Worm (Caenorhabditis elegans): ENCODE data around the gene Y57E12AL.2.
"Not testable (repeated sequence)": the region's sequence is repeated elsewhere in the genome, so short reads cannot be mapped to it uniquely, and the experiment has no call there.

The Y57E12AL.2 gene

ce11 chrV:7057795-7058194 is at the start of gene Y57E12AL.2:
TSS of gene Y57E12AL.2 (plus strand) at chrV:7058095.
- not testable (repeated sequence) for TF ChIP-seq jun-1, nhr-28, elt-2 (tag; optimal IDR thresholded peaks at IDR 0.05)

ce11 chrV:7009461-7009860 is 48.4 kb upstream of the Y57E12AL.2 start, which contains the start of gene C33G8.2:
TSS of gene C33G8.2 (plus strand) at chrV:7009761.
- TF ChIP-seq efl-1 (optimal IDR thresholded peaks at IDR 0.05), result no peak
- TF ChIP-seq efl-1 (GFP tag; optimal IDR thresholded peaks at IDR 0.05 in 1 of 2), result peak in 1 of 2 experiments; percentile 31
- TF ChIP-seq snu-23 (GFP tag; optimal IDR thresholded peaks at IDR 0.05), result no peak

ce11 chrV:7012617-7013016 is 45.3 kb upstream of the Y57E12AL.2 start, which contains the start of gene srw-127:
TSS of gene srw-127 (plus strand) at chrV:7012917.
- TF ChIP-seq zip-4 (GFP tag; optimal IDR thresholded peaks at IDR 0.05) (no peak), unc-62 (GFP tag; optimal IDR thresholded peaks at IDR 0.05) (no peak), lin-13 (GFP tag; optimal IDR thresholded peaks at IDR 0.05) (no peak), pqm-1 (tag; optimal IDR thresholded peaks at IDR 0.05) (no peak), nhr-20 (tag; optimal IDR thresholded peaks at IDR 0.05) (no peak), egl-27 (tag; optimal IDR thresholded peaks at IDR 0.05) (no peak)

- TF ChIP-seq nhr-19 (GFP tag; conservative IDR thresholded peaks at IDR 0.05), result no peak
- TF ChIP-seq lin-14 (GFP tag; optimal IDR thresholded peaks at IDR 0.05), result no peak
- no peak for TF ChIP-seq grh-1 (GFP tag; IDR thresholded peaks at IDR 0.05)
- no peak for TF ChIP-seq lin-35 (GFP tag; optimal IDR thresholded peaks at IDR 0.05)
- TF ChIP-seq aly-2 (tag; optimal IDR thresholded peaks at IDR 0.05), result no peak
- no peak for TF ChIP-seq hlh-17 (GFP tag; optimal IDR thresholded peaks at IDR 0.05; ENCODE audit: borderline replicate concordance)
- TF ChIP-seq xbp-1 (tag; optimal IDR thresholded peaks at IDR 0.05), result no peak
- no peak for TF ChIP-seq nhr-47 (tag; optimal IDR thresholded peaks at IDR 0.05)
Measured at ce11 chrV:7015872-7016271, 42.0 kb upstream of the Y57E12AL.2 start, which contains the start of gene C33G8.13. TSS of gene C33G8.13 (minus strand) at chrV:7015972.

ce11 chrV:7017059-7017458 is 40.8 kb upstream of the Y57E12AL.2 start, which contains the start of gene srsx-32:
TSS of gene srsx-32 (plus strand) at chrV:7017359.
- TF ChIP-seq elt-2 (tag; optimal IDR thresholded peaks at IDR 0.05) (no peak), C04F5.9 (tag; optimal IDR thresholded peaks at IDR 0.05) (no peak), zag-1 (tag; optimal IDR thresholded peaks at IDR 0.05) (no peak), tlp-1 (tag; optimal IDR thresholded peaks at IDR 0.05) (no peak), ceh-63 (GFP tag; optimal IDR thresholded peaks at IDR 0.05) (no peak), lin-15B (tag; optimal IDR thresholded peaks at IDR 0.05) (no peak), ces-1 (GFP tag; optimal IDR thresholded peaks at IDR 0.05) (no peak), ama-1 (optimal IDR thresholded peaks at IDR 0.05) (no peak), C16A3.4 (tag; optimal IDR thresholded peaks at IDR 0.05) (no peak), efl-1 (optimal IDR thresholded peaks at IDR 0.05) (no peak), efl-1 (GFP tag; optimal IDR thresholded peaks at IDR 0.05 in 1 of 2) (no peak), hpl-2 (GFP tag; optimal IDR thresholded peaks at IDR 0.05) (no peak), mdl-1 (tag; optimal IDR thresholded peaks at IDR 0.05) (no peak), lin-39 (tag; optimal IDR thresholded peaks at IDR 0.05) (no peak), lin-14 (GFP tag; optimal IDR thresholded peaks at IDR 0.05) (no peak), nhr-12 (tag; optimal IDR thresholded peaks at IDR 0.05) (no peak), nhr-77 (tag; optimal IDR thresholded peaks at IDR 0.05) (no peak), swsn-7 (tag; optimal IDR thresholded peaks at IDR 0.05) (no peak), dpl-1 (GFP tag; optimal IDR thresholded peaks at IDR 0.05) (no peak)

Data from whole organism, L1 larva.